Worm (Caenorhabditis elegans) whole organism, late embryonic: ENCODE results near the gene nhr-251.

Source experiments
- C08G9.2 ChIP-seq: sonication (generic microtip); optimal IDR thresholded peaks from 2 replicates; lab custom pipeline; 2016; ENCODE audit warnings: mild to moderate bottlenecking, missing genetic modification characterization, moderate library complexity, missing compliant biosample characterization
- F13H6.1 ChIP-seq: sonication (generic microtip); optimal IDR thresholded peaks from 2 replicates; lab custom pipeline; 2016; ENCODE audit warnings: missing genetic modification characterization, missing compliant biosample characterization
- Y22D7AL.16 ChIP-seq: sonication (generic microtip); optimal IDR thresholded peaks from 2 replicates; lab custom pipeline; 2016; ENCODE audit warnings: missing genetic modification characterization, missing compliant biosample characterization
- ceh-14 ChIP-seq: sonication (generic microtip); optimal IDR thresholded peaks from 2 replicates; lab custom pipeline; 2016; ENCODE audit warnings: missing genotype, missing genetic modification characterization, missing compliant biosample characterization
- ceh-18 ChIP-seq: sonication (generic microtip); optimal IDR thresholded peaks from 2 replicates; lab custom pipeline; 2016; ENCODE audit warnings: missing genetic modification characterization, missing compliant biosample characterization
- ceh-19 ChIP-seq: fragments of 200-800 bp; sonication (Bioruptor generic); optimal IDR thresholded peaks from 2 replicates; lab custom pipeline; 2018; ENCODE audit warnings: mild to moderate bottlenecking, missing genetic modification characterization, missing compliant biosample characterization
- ceh-24 ChIP-seq: sonication (generic microtip); optimal IDR thresholded peaks from 2 replicates; lab custom pipeline; 2016; ENCODE audit warnings: mild to moderate bottlenecking, missing genetic modification characterization, missing compliant biosample characterization
- ceh-30 ChIP-seq: fragments of 150-350 bp; optimal IDR thresholded peaks from 2 replicates; lab custom pipeline; 2014; ENCODE audit warnings: missing biosample characterization, missing genetic modification characterization
- ceh-48 ChIP-seq: sonication (generic microtip); optimal IDR thresholded peaks from 2 replicates; lab custom pipeline; 2016; ENCODE audit warnings: missing genetic modification characterization, inconsistent platforms, missing compliant biosample characterization
- ceh-6 ChIP-seq: fragments of 200-800 bp; sonication (Bioruptor generic); optimal IDR thresholded peaks from 2 replicates; lab custom pipeline; 2018; ENCODE audit warnings: mild to moderate bottlenecking, missing genetic modification characterization, missing compliant biosample characterization
- che-1 ChIP-seq: sonication (generic microtip); optimal IDR thresholded peaks from 2 replicates; lab custom pipeline; 2016; ENCODE audit warnings: mild to moderate bottlenecking, missing genetic modification characterization, missing compliant biosample characterization
- dve-1 ChIP-seq: sonication (generic microtip); optimal IDR thresholded peaks from 2 replicates; lab custom pipeline; 2017; ENCODE audit warnings: antibody characterized with exemption, mild to moderate bottlenecking, missing genetic modification characterization, missing compliant biosample characterization
- elt-2 ChIP-seq: sonication (generic microtip); optimal IDR thresholded peaks from 2 replicates; lab custom pipeline; 2016; ENCODE audit warnings: missing genetic modification reagents, missing genetic modification characterization, missing compliant biosample characterization
- elt-4 ChIP-seq: sonication (generic microtip); optimal IDR thresholded peaks from 2 replicates; lab custom pipeline; 2016; ENCODE audit warnings: missing genetic modification characterization, missing compliant biosample characterization
- ets-4 ChIP-seq: sonication (generic microtip); optimal IDR thresholded peaks from 2 replicates; lab custom pipeline; 2016; ENCODE audit warnings: missing genetic modification characterization, missing compliant biosample characterization
- eyg-1 ChIP-seq: sonication (generic microtip); optimal IDR thresholded peaks from 2 replicates; lab custom pipeline; 2016; ENCODE audit warnings: missing genotype, missing genetic modification characterization, missing compliant biosample characterization
- hlh-30 ChIP-seq: sonication (generic microtip); optimal IDR thresholded peaks from 2 replicates; lab custom pipeline; 2017; ENCODE audit warnings: antibody characterized with exemption, missing genetic modification characterization, missing compliant biosample characterization; ENCODE audit not compliant: insufficient read depth
- hlh-8 ChIP-seq: sonication (generic microtip); optimal IDR thresholded peaks from 2 replicates; lab custom pipeline; 2016; ENCODE audit warnings: missing genotype, missing genetic modification characterization, missing compliant biosample characterization
- lim-6 ChIP-seq: sonication (generic microtip); optimal IDR thresholded peaks from 2 replicates; lab custom pipeline; 2016; ENCODE audit warnings: missing genetic modification characterization, missing compliant biosample characterization
- nfya-1 ChIP-seq: sonication (generic microtip); optimal IDR thresholded peaks from 2 replicates; lab custom pipeline; 2017; ENCODE audit warnings: missing genetic modification characterization, mild to moderate bottlenecking, missing compliant biosample characterization, antibody characterized with exemption, moderate library complexity
- npax-4 ChIP-seq: sonication (generic microtip); optimal IDR thresholded peaks from 2 replicates; lab custom pipeline; 2016; ENCODE audit warnings: missing genetic modification characterization, missing compliant biosample characterization
- odd-2 ChIP-seq: sonication (generic microtip); optimal IDR thresholded peaks from 2 replicates; lab custom pipeline; 2017; ENCODE audit warnings: antibody characterized with exemption, mild to moderate bottlenecking, missing genetic modification characterization, missing compliant biosample characterization
- pag-3 ChIP-seq: sonication (generic microtip); optimal IDR thresholded peaks from 2 replicates; lab custom pipeline; 2016; ENCODE audit warnings: missing compliant biosample characterization, missing genetic modification characterization, borderline replicate concordance
- pha-2 ChIP-seq: sonication (generic microtip); optimal IDR thresholded peaks from 2 replicates; lab custom pipeline; 2017; ENCODE audit warnings: mild to moderate bottlenecking, missing genetic modification characterization, missing compliant biosample characterization
- pha-4 ChIP-seq: fragments of 150-350 bp; optimal IDR thresholded peaks from 2 replicates; lab custom pipeline; 2018; ENCODE audit warnings: missing biosample characterization, missing genetic modification reagents, missing genetic modification characterization
- pros-1 ChIP-seq: fragments of 150-350 bp; optimal IDR thresholded peaks from 2 replicates; lab custom pipeline; 2014; ENCODE audit warnings: missing biosample characterization, missing genetic modification reagents, missing genetic modification characterization
- ref-2 ChIP-seq: sonication (generic microtip); optimal IDR thresholded peaks from 2 replicates; lab custom pipeline; 2016; ENCODE audit warnings: missing genetic modification characterization, missing compliant biosample characterization
- sdc-2 ChIP-seq: sonication (generic microtip); optimal IDR thresholded peaks from 2 replicates; lab custom pipeline; 2016; ENCODE audit warnings: missing genotype, missing genetic modification characterization, missing compliant biosample characterization
- sox-4 ChIP-seq: sonication (generic microtip); optimal IDR thresholded peaks from 2 replicates; lab custom pipeline; 2017; ENCODE audit warnings: mild to moderate bottlenecking, missing genetic modification characterization, inconsistent platforms, missing compliant biosample characterization
- tbx-2 ChIP-seq: sonication (generic microtip); optimal IDR thresholded peaks from 2 replicates; lab custom pipeline; 2016; ENCODE audit warnings: missing genetic modification characterization, missing compliant biosample characterization
- tbx-7 ChIP-seq: sonication (generic microtip); optimal IDR thresholded peaks from 2 replicates; lab custom pipeline; 2016; ENCODE audit warnings: missing genotype, missing genetic modification characterization, missing compliant biosample characterization
- ttx-3 ChIP-seq: sonication (generic microtip); optimal IDR thresholded peaks from 2 replicates; lab custom pipeline; 2016; ENCODE audit warnings: missing genetic modification reagents, missing genetic modification characterization, missing compliant biosample characterization
- unc-3 ChIP-seq, 2 experiments: fragments of 200-800 bp in 1 of 2; sonication (Bioruptor generic) in 1 of 2; sonication (generic microtip) in 1 of 2; conservative IDR thresholded peaks in 1 of 2; optimal IDR thresholded peaks in 1 of 2; 2 replicates each; pipeline versions ENCODE4 v1.3.6 to Lab custom; 2016 to 2022; ENCODE audit warnings: missing compliant biosample characterization in 2 of 2, missing genetic modification characterization in 2 of 2, missing genetic modification reagents in 1 of 2
- unc-42 ChIP-seq: sonication (generic microtip); optimal IDR thresholded peaks from 2 replicates; lab custom pipeline; 2016; ENCODE audit warnings: missing genotype, missing genetic modification characterization, missing compliant biosample characterization
- unc-55 ChIP-seq: sonication (generic microtip); optimal IDR thresholded peaks from 2 replicates; lab custom pipeline; 2017; ENCODE audit warnings: missing biosample characterization, missing genetic modification reagents, missing genetic modification characterization

Gene nhr-251

DNA sequence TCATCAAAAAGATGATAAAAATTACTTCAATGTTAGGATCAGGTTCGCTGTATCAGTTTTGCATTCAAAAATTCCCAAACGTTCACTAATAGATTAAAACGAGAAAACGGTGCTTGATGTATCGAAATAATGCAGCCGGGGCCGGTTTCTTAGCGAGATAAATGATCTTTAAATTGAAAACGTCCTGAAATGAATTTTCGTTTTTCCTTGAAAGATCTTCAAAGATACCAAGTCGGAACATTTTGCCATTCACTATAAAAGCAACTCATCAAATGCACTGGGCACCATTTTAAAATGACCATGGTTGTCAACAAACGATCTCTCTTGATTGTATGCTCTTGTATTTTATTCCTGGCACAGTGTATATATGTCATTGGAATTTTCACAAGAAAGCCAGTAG lies 24.3 kb upstream of the nhr-251 start, which contains the start of gene K06H6.5:
Gene K06H6.5 (plus strand): TSS at position 301 of the 400 bp plus-strand sequence.
- TF ChIP-seq ceh-19 (GFP tag; lab: Kevin White, UChicago) (no peak), odd-2 (no peak), pros-1 (no peak), tbx-7 (tag; lab: Kevin White, UChicago) (no peak), unc-55 (GFP tag; lab: Kevin White, UChicago) (no peak), tbx-2 (tag; lab: Kevin White, UChicago) (no peak), C08G9.2 (no peak), nfya-1 (tag; lab: Kevin White, UChicago) (no peak), ceh-6 (GFP tag; lab: Kevin White, UChicago) (no peak), ets-4 (tag; lab: Kevin White, UChicago) (no peak), npax-4 (no peak), pha-4 (tag; lab: Kevin White, UChicago) (no peak), pha-2 (tag; lab: Kevin White, UChicago) (no peak), unc-3 (GFP tag; conservative IDR thresholded peaks at IDR 0.05; lab: Robert Waterston, UW) (no peak), unc-3 (tag; optimal IDR thresholded peaks at IDR 0.05; lab: Kevin White, UChicago) (no peak), eyg-1 (tag; lab: Kevin White, UChicago) (no peak), che-1 (no peak), hlh-8 (tag; lab: Kevin White, UChicago) (no peak), ceh-30 (no peak)

DNA sequence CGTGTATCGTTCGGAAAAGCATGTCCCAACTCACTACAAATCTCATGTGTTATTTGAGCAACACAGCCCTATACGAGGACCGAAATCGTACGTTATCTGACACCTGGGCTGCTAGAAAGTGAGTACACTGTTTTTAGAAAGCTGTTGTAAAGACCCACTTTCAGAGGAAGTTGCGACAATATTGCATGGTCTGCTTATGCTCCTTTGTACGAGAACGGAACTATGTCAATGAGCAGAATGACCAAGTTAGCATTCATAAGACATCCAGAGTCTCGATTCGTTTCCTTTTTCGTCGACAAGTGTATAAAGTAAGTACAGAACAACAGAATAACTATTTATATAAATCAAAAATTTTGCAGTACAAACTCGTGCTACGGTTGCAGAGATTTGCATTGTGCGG lies 23.4 kb upstream of the nhr-251 start:
- TF ChIP-seq Y22D7AL.16, result no peak
- no peak for TF ChIP-seq ttx-3 (tag; lab: Kevin White, UChicago)
- no peak for TF ChIP-seq ceh-18
- no peak for TF ChIP-seq pag-3 (tag; lab: Kevin White, UChicago)
- TF ChIP-seq ref-2 (tag; lab: Kevin White, UChicago), result no peak

DNA sequence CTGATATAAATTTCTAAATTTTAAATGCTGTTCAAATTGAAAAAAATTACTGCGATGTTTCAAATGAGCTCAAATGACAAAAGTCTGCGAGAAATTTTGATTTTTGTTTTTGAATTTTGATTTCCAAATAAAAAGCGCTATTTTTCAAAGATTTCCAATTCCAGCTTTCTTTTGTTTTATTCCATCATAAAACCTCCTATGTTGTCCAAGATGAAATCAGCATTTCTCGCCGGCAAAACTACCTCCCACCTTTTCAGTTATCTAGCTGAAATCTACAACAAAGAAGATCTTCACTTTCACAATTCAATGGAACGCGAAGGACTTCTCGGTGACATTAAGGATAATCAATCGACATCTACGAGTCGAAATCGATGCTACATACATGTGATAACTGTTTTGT lies 21.4 kb upstream of the nhr-251 start, which contains the start of gene K06H6.4:
Gene K06H6.4 (plus strand): TSS at position 301 of the 400 bp plus-strand sequence.
- TF ChIP-seq F13H6.1 (tag; lab: Kevin White, UChicago) (no peak), elt-4 (no peak), sox-4 (tag; lab: Kevin White, UChicago) (no peak), nfya-1 (tag; lab: Kevin White, UChicago) (no peak), pros-1 (no peak), sdc-2 (tag; lab: Kevin White, UChicago) (no peak), pha-2 (tag; lab: Kevin White, UChicago) (no peak), ceh-48 (tag; lab: Kevin White, UChicago) (no peak), hlh-30 (tag; lab: Kevin White, UChicago) (no peak), lim-6 (tag; lab: Kevin White, UChicago) (no peak), ets-4 (tag; lab: Kevin White, UChicago) (no peak)

DNA sequence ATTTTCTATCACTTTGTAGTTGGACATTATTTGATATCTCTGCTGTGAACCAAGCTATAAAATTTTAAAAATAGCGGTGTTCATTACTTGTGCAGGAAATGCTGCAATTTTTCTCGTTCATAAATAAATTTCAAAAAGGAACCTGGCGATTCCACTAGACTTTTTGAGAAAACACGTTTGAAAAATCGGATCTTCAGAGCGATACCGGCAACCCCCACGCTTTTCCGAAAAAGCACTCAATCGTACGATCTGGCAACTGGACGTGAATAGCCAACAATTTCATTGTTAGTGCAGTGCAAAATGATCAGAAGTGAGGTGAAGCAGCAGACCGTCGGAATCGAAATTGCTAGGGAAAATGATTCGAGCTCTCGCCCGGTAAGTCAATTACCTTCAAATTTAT lies 18.7 kb upstream of the nhr-251 start, which contains the start of gene nstp-7:
Gene nstp-7 (plus strand): TSS at position 301 of the 400 bp plus-strand sequence.
- no peak for TF ChIP-seq elt-4
- TF ChIP-seq elt-2 (tag; lab: Kevin White, UChicago), result no peak
- no peak for TF ChIP-seq ceh-14 (tag; lab: Kevin White, UChicago)
- TF ChIP-seq unc-42 (tag; lab: Kevin White, UChicago), result no peak
- no peak for TF ChIP-seq ref-2 (tag; lab: Kevin White, UChicago)
- TF ChIP-seq ceh-30, result no peak
- no peak for TF ChIP-seq ceh-24 (tag; lab: Kevin White, UChicago)
- no peak for TF ChIP-seq dve-1 (tag; lab: Kevin White, UChicago)
